Worm (Caenorhabditis elegans) whole organism, late embryonic: Measurements from ENCODE around the gene Y61A9LA.3.

Source experiments
- C08G9.2 ChIP-seq: sonication (generic microtip); optimal IDR thresholded peaks from 2 replicates; lab custom pipeline; 2016; ENCODE audit warnings: mild to moderate bottlenecking, missing genetic modification characterization, moderate library complexity, missing compliant biosample characterization
- F13H6.1 ChIP-seq: sonication (generic microtip); optimal IDR thresholded peaks from 2 replicates; lab custom pipeline; 2016; ENCODE audit warnings: missing genetic modification characterization, missing compliant biosample characterization
- K09A11.1 ChIP-seq: sonication (generic microtip); optimal IDR thresholded peaks from 2 replicates; lab custom pipeline; 2017; ENCODE audit warnings: antibody characterized with exemption, mild to moderate bottlenecking, missing genetic modification characterization, missing compliant biosample characterization; ENCODE audit not compliant: insufficient read depth
- Y22D7AL.16 ChIP-seq: sonication (generic microtip); optimal IDR thresholded peaks from 2 replicates; lab custom pipeline; 2016; ENCODE audit warnings: missing genetic modification characterization, missing compliant biosample characterization
- ahr-1 ChIP-seq: sonication (generic microtip); optimal IDR thresholded peaks from 2 replicates; lab custom pipeline; 2016; ENCODE audit warnings: missing genetic modification characterization, missing compliant biosample characterization
- ceh-14 ChIP-seq: sonication (generic microtip); optimal IDR thresholded peaks from 2 replicates; lab custom pipeline; 2016; ENCODE audit warnings: missing genotype, missing genetic modification characterization, missing compliant biosample characterization
- ceh-18 ChIP-seq: sonication (generic microtip); optimal IDR thresholded peaks from 2 replicates; lab custom pipeline; 2016; ENCODE audit warnings: missing genetic modification characterization, missing compliant biosample characterization
- ceh-19 ChIP-seq: fragments of 200-800 bp; sonication (Bioruptor generic); optimal IDR thresholded peaks from 2 replicates; lab custom pipeline; 2018; ENCODE audit warnings: mild to moderate bottlenecking, missing genetic modification characterization, missing compliant biosample characterization
- ceh-30 ChIP-seq: fragments of 150-350 bp; optimal IDR thresholded peaks from 2 replicates; lab custom pipeline; 2014; ENCODE audit warnings: missing biosample characterization, missing genetic modification characterization
- ceh-31 ChIP-seq: sonication (generic microtip); optimal IDR thresholded peaks from 2 replicates; lab custom pipeline; 2016; ENCODE audit warnings: missing genetic modification characterization, missing compliant biosample characterization
- ceh-34 ChIP-seq: sonication (generic microtip); optimal IDR thresholded peaks from 2 replicates; lab custom pipeline; 2016; ENCODE audit warnings: mild to moderate bottlenecking, missing genetic modification characterization, missing compliant biosample characterization
- ceh-48 ChIP-seq: sonication (generic microtip); optimal IDR thresholded peaks from 2 replicates; lab custom pipeline; 2016; ENCODE audit warnings: missing genetic modification characterization, inconsistent platforms, missing compliant biosample characterization
- dve-1 ChIP-seq: sonication (generic microtip); optimal IDR thresholded peaks from 2 replicates; lab custom pipeline; 2017; ENCODE audit warnings: antibody characterized with exemption, mild to moderate bottlenecking, missing genetic modification characterization, missing compliant biosample characterization
- ets-4 ChIP-seq: sonication (generic microtip); optimal IDR thresholded peaks from 2 replicates; lab custom pipeline; 2016; ENCODE audit warnings: missing genetic modification characterization, missing compliant biosample characterization
- fkh-6 ChIP-seq: sonication (generic microtip); optimal IDR thresholded peaks from 2 replicates; lab custom pipeline; 2016; ENCODE audit warnings: missing genetic modification characterization, missing compliant biosample characterization
- gmeb-2 ChIP-seq: sonication (generic microtip); optimal IDR thresholded peaks from 2 replicates; lab custom pipeline; 2016; ENCODE audit warnings: missing genetic modification characterization, inconsistent platforms, missing compliant biosample characterization
- hlh-13 ChIP-seq: fragments of 200-800 bp; sonication (Bioruptor generic); optimal IDR thresholded peaks from 2 replicates; lab custom pipeline; 2018; ENCODE audit warnings: mild to moderate bottlenecking, missing genetic modification characterization, missing compliant biosample characterization
- hlh-30 ChIP-seq: sonication (generic microtip); optimal IDR thresholded peaks from 2 replicates; lab custom pipeline; 2017; ENCODE audit warnings: antibody characterized with exemption, missing genetic modification characterization, missing compliant biosample characterization; ENCODE audit not compliant: insufficient read depth
- hlh-8 ChIP-seq: sonication (generic microtip); optimal IDR thresholded peaks from 2 replicates; lab custom pipeline; 2016; ENCODE audit warnings: missing genotype, missing genetic modification characterization, missing compliant biosample characterization
- lim-6 ChIP-seq: sonication (generic microtip); optimal IDR thresholded peaks from 2 replicates; lab custom pipeline; 2016; ENCODE audit warnings: missing genetic modification characterization, missing compliant biosample characterization
- lin-11 ChIP-seq: fragments of 200-800 bp; sonication (Bioruptor generic); optimal IDR thresholded peaks from 2 replicates; lab custom pipeline; 2018; ENCODE audit warnings: mild to moderate bottlenecking, missing genetic modification characterization, missing compliant biosample characterization
- madf-2 ChIP-seq: sonication (generic microtip); optimal IDR thresholded peaks from 2 replicates; lab custom pipeline; 2017; ENCODE audit warnings: missing genetic modification characterization, missing compliant biosample characterization
- mec-3 ChIP-seq: sonication (generic microtip); optimal IDR thresholded peaks from 2 replicates; lab custom pipeline; 2016; ENCODE audit warnings: borderline replicate concordance, missing genetic modification characterization, missing compliant biosample characterization
- nhr-11 ChIP-seq: fragments of 150-350 bp; optimal IDR thresholded peaks from 2 replicates; lab custom pipeline; 2014; ENCODE audit warnings: missing biosample characterization, missing genetic modification characterization
- nhr-232 ChIP-seq: sonication (generic microtip); optimal IDR thresholded peaks from 2 replicates; lab custom pipeline; 2016; ENCODE audit warnings: missing genetic modification characterization, missing compliant biosample characterization
- npax-4 ChIP-seq: sonication (generic microtip); optimal IDR thresholded peaks from 2 replicates; lab custom pipeline; 2016; ENCODE audit warnings: missing genetic modification characterization, missing compliant biosample characterization
- odd-2 ChIP-seq: sonication (generic microtip); optimal IDR thresholded peaks from 2 replicates; lab custom pipeline; 2017; ENCODE audit warnings: antibody characterized with exemption, mild to moderate bottlenecking, missing genetic modification characterization, missing compliant biosample characterization
- pag-3 ChIP-seq: sonication (generic microtip); optimal IDR thresholded peaks from 2 replicates; lab custom pipeline; 2016; ENCODE audit warnings: missing compliant biosample characterization, missing genetic modification characterization, borderline replicate concordance
- pat-9 ChIP-seq: fragments of 200-800 bp; sonication (Bioruptor generic); optimal IDR thresholded peaks from 2 replicates; lab custom pipeline; 2018; ENCODE audit warnings: mild to moderate bottlenecking, missing genetic modification characterization, moderate library complexity, missing compliant biosample characterization
- pax-1 ChIP-seq: fragments of 150-350 bp; optimal IDR thresholded peaks from 2 replicates; lab custom pipeline; 2014; ENCODE audit warnings: missing biosample characterization, missing genetic modification characterization
- pha-2 ChIP-seq: sonication (generic microtip); optimal IDR thresholded peaks from 2 replicates; lab custom pipeline; 2017; ENCODE audit warnings: mild to moderate bottlenecking, missing genetic modification characterization, missing compliant biosample characterization
- pha-4 ChIP-seq: fragments of 150-350 bp; optimal IDR thresholded peaks from 2 replicates; lab custom pipeline; 2018; ENCODE audit warnings: missing biosample characterization, missing genetic modification reagents, missing genetic modification characterization
- pqm-1 ChIP-seq: sonication (generic microtip); optimal IDR thresholded peaks from 2 replicates; lab custom pipeline; 2016; ENCODE audit warnings: missing genetic modification characterization, missing compliant biosample characterization
- rnt-1 ChIP-seq: sonication (generic microtip); optimal IDR thresholded peaks from 2 replicates; lab custom pipeline; 2016; ENCODE audit warnings: missing genetic modification characterization, missing compliant biosample characterization
- sox-4 ChIP-seq: sonication (generic microtip); optimal IDR thresholded peaks from 2 replicates; lab custom pipeline; 2017; ENCODE audit warnings: mild to moderate bottlenecking, missing genetic modification characterization, inconsistent platforms, missing compliant biosample characterization
- syd-9 ChIP-seq: sonication (generic microtip); optimal IDR thresholded peaks from 2 replicates; lab custom pipeline; 2016; ENCODE audit warnings: mild to moderate bottlenecking, missing genetic modification characterization, moderate library complexity, missing compliant biosample characterization
- ttx-3 ChIP-seq: sonication (generic microtip); optimal IDR thresholded peaks from 2 replicates; lab custom pipeline; 2016; ENCODE audit warnings: missing genetic modification reagents, missing genetic modification characterization, missing compliant biosample characterization
- unc-55 ChIP-seq: sonication (generic microtip); optimal IDR thresholded peaks from 2 replicates; lab custom pipeline; 2017; ENCODE audit warnings: missing biosample characterization, missing genetic modification reagents, missing genetic modification characterization
- unc-86 ChIP-seq: sonication (generic microtip); optimal IDR thresholded peaks from 2 replicates; lab custom pipeline; 2016; ENCODE audit warnings: missing genetic modification characterization, missing compliant biosample characterization
- zip-5 ChIP-seq: sonication (generic microtip); optimal IDR thresholded peaks from 2 replicates; lab custom pipeline; 2016; ENCODE audit warnings: missing genetic modification characterization, missing compliant biosample characterization

Gene Y61A9LA.3

ce11 chrV:4570833-4571232 lies at the start of gene Y61A9LA.3:
Y61A9LA.3 (plus strand) TSS chrV:4571133.
- no peak for TF ChIP-seq ceh-30
- TF ChIP-seq pat-9 (tag; lab: Kevin White, UChicago), result no peak
- no peak for TF ChIP-seq Y22D7AL.16
- no peak for TF ChIP-seq lim-6 (tag; lab: Kevin White, UChicago)
- no peak for TF ChIP-seq ttx-3 (tag; lab: Kevin White, UChicago)
- no peak for TF ChIP-seq pha-4 (tag; lab: Kevin White, UChicago)
- no peak for TF ChIP-seq lin-11
- no peak for TF ChIP-seq pqm-1 (tag; lab: Kevin White, UChicago)
- no peak for TF ChIP-seq F13H6.1 (tag; lab: Kevin White, UChicago)
- no peak for TF ChIP-seq npax-4 (tag; lab: Kevin White, UChicago)
- TF ChIP-seq ceh-19 (GFP tag; lab: Kevin White, UChicago), result no peak
- TF ChIP-seq syd-9 (tag; lab: Kevin White, UChicago), result no peak
- no peak for TF ChIP-seq gmeb-2 (tag; lab: Kevin White, UChicago)
- no peak for TF ChIP-seq unc-86 (tag; lab: Kevin White, UChicago)

- TF ChIP-seq ttx-3 (tag; lab: Kevin White, UChicago) (no peak), C08G9.2 (tag; lab: Kevin White, UChicago) (no peak), Y22D7AL.16 (no peak)
- TF ChIP-seq, all 69 proteins: peak for 0
Measured at ce11 chrV:4523312-4523711, 47.6 kb upstream of the Y61A9LA.3 start.

- TF ChIP-seq hlh-8 (tag; lab: Kevin White, UChicago) (no peak), fkh-6 (tag; lab: Kevin White, UChicago) (no peak), rnt-1 (tag; lab: Kevin White, UChicago) (peak; percentile 10), pax-1 (no peak), ceh-19 (GFP tag; lab: Kevin White, UChicago) (no peak), pat-9 (tag; lab: Kevin White, UChicago) (no peak), hlh-30 (peak; percentile 48), mec-3 (tag; lab: Kevin White, UChicago) (no peak), ceh-18 (tag; lab: Kevin White, UChicago) (peak; percentile 50), unc-55 (peak; percentile 74), ceh-34 (tag; lab: Kevin White, UChicago) (no peak)
Measured at ce11 chrV:4523844-4524243, 47.1 kb upstream of the Y61A9LA.3 start.

ce11 chrV:4524327-4524726 lies 46.6 kb upstream of the Y61A9LA.3 start:
- TF ChIP-seq ceh-34 (tag; lab: Kevin White, UChicago), result no peak
- no peak for TF ChIP-seq zip-5 (tag; lab: Kevin White, UChicago)
- no peak for TF ChIP-seq ahr-1
- TF ChIP-seq ceh-18 (tag; lab: Kevin White, UChicago), result no peak
- no peak for TF ChIP-seq ceh-14 (tag; lab: Kevin White, UChicago)
- no peak for TF ChIP-seq madf-2 (tag; lab: Kevin White, UChicago)
- TF ChIP-seq hlh-13, result no peak
- no peak for TF ChIP-seq ets-4 (tag; lab: Kevin White, UChicago)
- TF ChIP-seq hlh-30, result no peak
- TF ChIP-seq hlh-8 (tag; lab: Kevin White, UChicago), result no peak
- TF ChIP-seq odd-2 (tag; lab: Kevin White, UChicago), result no peak
- TF ChIP-seq nhr-11 (tag; lab: Kevin White, UChicago), result no peak
- no peak for TF ChIP-seq ceh-19 (GFP tag; lab: Kevin White, UChicago)
- TF ChIP-seq K09A11.1 (tag; lab: Kevin White, UChicago), result no peak
- no peak for TF ChIP-seq lin-11
- TF ChIP-seq mec-3 (tag; lab: Kevin White, UChicago), result no peak

ce11 chrV:4525106-4525505 lies 45.8 kb upstream of the Y61A9LA.3 start:
- TF ChIP-seq hlh-13 (no peak), pha-2 (tag; lab: Kevin White, UChicago) (no peak), pag-3 (tag; lab: Kevin White, UChicago) (no peak), ceh-48 (no peak), nhr-232 (tag; lab: Kevin White, UChicago) (no peak), rnt-1 (tag; lab: Kevin White, UChicago) (no peak), dve-1 (tag; lab: Kevin White, UChicago) (no peak), ceh-31 (tag; lab: Kevin White, UChicago) (no peak), unc-55 (no peak), ttx-3 (tag; lab: Kevin White, UChicago) (no peak), Y22D7AL.16 (no peak), npax-4 (tag; lab: Kevin White, UChicago) (no peak), sox-4 (tag; lab: Kevin White, UChicago) (no peak), lim-6 (tag; lab: Kevin White, UChicago) (no peak)
